Fruit fly (Drosophila melanogaster): ENCODE results near the gene Nup37.

DNA sequence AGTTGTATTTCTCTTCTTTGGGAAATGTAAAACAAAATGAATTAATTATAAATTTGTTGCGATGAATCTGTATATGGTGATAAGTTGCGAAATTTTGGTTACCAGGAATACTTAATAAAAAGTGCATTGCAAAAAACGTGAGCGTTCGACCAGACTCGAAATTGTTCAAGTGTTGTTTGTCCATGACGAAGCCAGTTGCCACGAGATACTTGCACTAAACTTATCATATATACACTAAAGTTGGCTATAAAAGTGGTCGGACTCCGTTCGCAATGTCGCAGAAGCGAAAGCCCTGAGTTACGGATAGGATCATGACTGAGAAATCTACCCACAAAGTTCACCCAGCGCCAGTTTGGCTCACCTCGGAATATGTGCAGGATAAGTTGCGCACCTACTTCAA, 26.1 kb downstream of the Nup37 start, which contains the start of gene CG11878:
- TF ChIP-seq Smox (GFP tag; optimal IDR thresholded peaks at IDR 0.05) (no peak), CG6854 (GFP tag; optimal IDR thresholded peaks at IDR 0.05) (no peak), Lpt (GFP tag; optimal IDR thresholded peaks at IDR 0.05) (no peak), esn (GFP tag; optimal IDR thresholded peaks at IDR 0.05) (no peak), fkh (GFP tag; optimal IDR thresholded peaks at IDR 0.05) (no peak), CG6163 (GFP tag; IDR thresholded peaks at IDR 0.05) (no peak), spab (GFP tag; optimal IDR thresholded peaks at IDR 0.05) (no peak), Sox102F (GFP tag; optimal IDR thresholded peaks at IDR 0.05) (no peak), OdsH (GFP tag; optimal IDR thresholded peaks at IDR 0.05) (no peak), CG3032 (tag; optimal IDR thresholded peaks at IDR 0.05) (no peak), CG6792 (GFP tag; optimal IDR thresholded peaks at IDR 0.05) (no peak), CG11294 (GFP tag; IDR thresholded peaks at IDR 0.05) (no peak), CG8632 (GFP tag; optimal IDR thresholded peaks at IDR 0.05) (no peak), Sox15 (GFP tag; optimal IDR thresholded peaks at IDR 0.05) (no peak)
